Worm (Caenorhabditis elegans) whole organism, dauer: ENCODE results near the gene Y43F8B.7.

Source experiments
- unc-62 ChIP-seq: sonication (generic microtip); optimal IDR thresholded peaks from 2 replicates; lab custom pipeline; 2017; ENCODE audit warnings: missing biosample characterization, missing genetic modification reagents, missing genetic modification characterization

The Y43F8B.7 gene

DNA sequence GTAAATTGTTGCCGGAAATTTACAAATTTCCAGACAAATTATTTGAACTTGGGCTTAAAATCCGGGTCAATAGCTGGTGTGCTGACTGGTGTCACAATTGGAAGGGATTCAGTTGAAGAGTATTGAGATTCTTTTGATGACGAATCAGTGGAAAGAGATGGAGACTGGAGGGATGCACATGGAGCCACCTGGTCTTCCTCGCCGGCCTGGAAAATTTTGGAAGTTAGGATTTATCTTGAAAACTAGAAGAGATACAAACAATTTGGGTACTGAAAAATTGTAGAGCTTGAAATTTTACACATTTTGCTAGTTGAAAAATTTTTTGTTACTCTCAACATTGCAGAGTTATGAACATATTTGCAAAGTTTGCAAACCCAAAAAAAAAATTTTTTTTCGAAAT lies 29.6 kb downstream of the Y43F8B.7 start:
- no peak for TF ChIP-seq unc-62 (GFP tag; lab: Kevin White, UChicago)

DNA sequence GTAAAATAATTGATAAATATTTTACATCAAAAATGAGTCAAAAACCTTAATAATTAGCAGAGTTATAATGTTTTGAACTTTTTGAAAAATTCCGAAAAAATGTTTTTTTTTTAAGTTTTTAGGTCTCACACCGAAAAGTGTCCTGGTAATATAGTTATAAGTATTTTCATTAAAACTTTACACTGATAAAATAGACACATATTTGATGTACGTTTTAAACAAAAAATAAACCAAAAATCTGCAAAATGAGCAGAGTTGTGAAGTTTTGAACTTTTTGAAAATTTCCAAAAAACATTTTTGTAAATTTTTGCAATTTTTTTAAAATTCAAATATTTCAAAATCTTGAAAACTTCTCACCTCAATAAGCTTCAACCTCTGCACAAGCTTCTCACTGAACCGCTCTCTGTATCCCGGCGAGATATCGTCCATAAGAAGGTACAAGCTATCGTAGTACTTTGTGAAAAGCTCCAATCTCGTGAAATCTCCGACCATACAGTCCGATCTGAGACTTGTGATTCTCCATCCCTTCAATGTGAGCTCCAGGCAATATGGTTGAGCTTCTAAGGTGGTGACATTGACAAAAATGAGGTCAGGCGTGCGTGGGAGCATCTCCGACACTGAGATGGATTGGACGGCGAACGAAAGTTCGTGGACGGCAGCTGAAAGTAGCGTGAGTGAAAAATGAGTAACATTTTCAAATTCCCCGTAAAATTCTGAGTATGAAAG lies 30.2 kb downstream of the Y43F8B.7 start:
- no peak for TF ChIP-seq unc-62 (GFP tag; lab: Kevin White, UChicago)

DNA sequence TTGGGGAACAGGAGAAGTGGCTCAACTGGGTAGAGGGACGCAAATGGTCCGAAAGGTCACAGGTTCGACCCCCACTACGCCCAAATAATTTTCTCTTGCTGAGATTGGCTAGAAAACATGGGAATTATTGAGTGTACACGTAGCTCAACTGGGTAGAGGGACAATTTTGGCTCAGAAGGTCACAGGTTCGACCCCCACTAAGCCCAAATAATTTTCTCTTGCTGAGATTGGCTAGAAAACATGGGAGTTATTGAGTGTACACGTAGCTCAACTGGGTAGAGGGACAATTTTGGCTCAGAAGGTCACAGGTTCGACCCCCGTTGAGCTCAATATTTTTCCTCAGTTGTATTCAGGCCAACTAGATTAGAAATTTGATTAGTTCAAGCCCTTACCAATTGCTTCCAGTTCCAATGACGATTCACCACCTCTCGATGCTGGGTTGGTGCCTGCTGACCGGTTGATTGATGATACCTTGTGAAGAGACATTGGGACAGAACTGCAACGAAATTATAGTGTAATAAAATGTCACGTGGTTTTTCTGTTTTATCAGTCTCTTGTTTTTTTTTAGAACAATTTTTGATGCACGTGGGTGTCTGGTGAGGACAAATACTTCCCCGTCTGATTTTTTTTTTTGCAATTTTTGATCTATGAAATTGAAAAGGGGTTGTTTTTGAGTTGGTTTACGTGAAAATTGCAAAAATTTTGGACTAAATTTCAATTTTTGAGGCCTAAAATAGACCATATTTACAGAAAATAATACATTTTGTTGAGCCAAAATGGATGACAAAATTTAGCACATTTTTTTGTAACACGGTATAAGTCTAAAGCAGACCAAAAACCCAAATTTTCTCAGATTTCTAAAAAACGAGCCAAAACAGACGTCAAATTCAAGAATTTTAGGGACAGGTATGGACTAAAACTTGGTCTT lies 31.1 kb downstream of the Y43F8B.7 start:
- TF ChIP-seq unc-62 (GFP tag; lab: Kevin White, UChicago): no peak

DNA sequence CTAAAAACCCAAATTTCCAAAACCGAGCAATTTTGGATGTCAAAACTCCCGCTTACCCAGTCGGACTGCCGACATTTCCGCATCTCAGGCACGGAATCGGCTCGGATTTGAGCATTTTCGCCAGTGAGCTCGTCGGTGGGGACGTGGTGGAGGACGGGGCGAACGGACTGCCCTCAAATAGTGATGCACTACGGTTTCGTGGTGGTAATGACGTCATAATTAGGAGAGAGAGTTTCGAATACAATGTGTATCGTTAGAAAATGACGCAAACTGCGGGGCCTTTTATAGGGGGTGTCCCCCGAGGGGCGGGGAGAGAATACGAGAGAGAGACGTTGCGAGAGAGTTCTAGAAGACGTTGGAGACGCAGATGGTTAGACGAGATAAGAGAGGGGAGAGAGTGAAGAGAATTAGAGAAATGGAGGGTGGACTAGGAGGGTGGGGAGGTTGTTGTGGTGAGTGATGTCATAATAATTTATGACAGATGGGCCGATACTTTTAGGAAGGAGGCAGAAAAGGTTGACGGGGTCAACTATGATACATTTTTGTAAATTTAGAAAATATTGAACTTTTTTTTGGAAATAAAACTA lies 32.1 kb downstream of the Y43F8B.7 start:
- TF ChIP-seq unc-62 (GFP tag; lab: Kevin White, UChicago): peak; percentile 44

DNA sequence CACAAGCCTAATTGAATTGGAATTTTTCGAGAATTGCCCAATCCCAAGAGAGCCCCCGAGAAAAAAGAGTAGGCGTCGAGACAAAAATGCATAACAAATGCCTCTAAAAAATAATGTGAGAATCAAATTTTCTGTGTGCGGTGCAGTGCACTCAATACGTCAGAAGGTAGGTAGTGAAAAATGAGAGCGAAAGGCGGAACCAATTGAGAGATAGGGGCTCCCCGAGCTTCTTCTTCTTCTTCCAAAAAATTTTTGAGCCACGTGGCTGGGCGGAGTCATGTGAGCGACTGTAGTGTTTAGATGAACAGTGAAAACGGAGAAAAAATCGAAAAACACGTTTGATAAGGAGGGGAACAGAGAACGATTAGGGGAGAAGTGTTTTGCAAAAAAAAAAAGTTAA lies 34.0 kb downstream of the Y43F8B.7 start:
- TF ChIP-seq unc-62 (GFP tag; lab: Kevin White, UChicago): no peak

DNA sequence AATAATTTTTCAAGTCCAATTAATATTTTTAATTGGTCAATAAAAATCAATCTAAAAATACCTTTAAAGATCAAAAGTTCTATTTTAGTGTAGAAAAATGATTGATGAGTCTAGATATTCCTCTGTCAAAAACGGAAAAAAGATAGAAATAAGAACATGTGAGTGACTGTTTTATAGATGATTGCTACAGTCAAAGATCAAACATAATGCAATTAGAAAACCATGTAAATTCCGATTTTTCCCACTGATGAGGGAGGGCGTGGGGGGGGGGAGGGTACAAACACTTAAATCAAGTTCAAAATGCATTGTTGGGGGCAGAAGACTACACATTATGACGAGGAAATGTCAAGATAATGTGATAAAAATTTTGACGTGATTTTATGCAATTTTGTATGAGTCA lies 35.6 kb downstream of the Y43F8B.7 start:
- no peak for TF ChIP-seq unc-62 (GFP tag; lab: Kevin White, UChicago)

DNA sequence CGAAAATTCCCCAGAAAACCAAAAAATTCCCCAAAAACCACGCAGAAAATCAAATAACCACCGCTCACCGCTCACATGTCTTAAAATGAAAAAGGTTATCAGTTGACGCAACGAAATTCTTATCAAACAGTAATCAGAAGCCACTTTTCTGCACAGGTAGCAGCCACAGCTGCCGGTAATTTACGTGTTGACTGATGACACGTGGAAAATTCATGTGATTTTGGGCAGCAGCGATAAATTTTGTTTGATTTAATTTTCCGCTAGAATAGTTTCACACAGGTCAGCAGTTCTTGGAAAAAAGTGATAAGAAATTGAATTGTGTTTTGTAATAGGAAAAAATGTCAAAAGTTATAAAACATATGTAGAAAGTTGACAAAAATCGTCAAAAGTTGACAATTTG lies 37.0 kb downstream of the Y43F8B.7 start:
- TF ChIP-seq unc-62 (GFP tag; lab: Kevin White, UChicago): no peak

DNA sequence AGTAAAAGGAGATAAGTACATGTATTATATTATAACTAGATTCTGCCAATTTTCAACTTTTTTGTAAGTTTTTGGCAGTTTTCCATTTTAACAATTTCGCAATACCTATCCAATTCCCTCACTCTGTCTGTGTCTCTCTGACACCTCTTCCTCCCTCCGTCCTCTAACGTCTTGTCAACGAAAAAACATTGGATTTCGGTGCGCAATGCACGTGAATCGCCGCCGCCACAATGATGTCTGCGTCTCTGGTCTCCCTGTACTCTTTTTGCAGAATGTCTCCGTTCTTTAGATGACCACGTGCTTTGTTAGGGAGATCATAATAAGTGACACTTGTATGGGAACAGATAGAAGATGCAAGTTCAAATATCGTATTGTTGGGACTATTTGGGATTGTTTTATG lies 38.6 kb downstream of the Y43F8B.7 start:
- TF ChIP-seq unc-62 (GFP tag; lab: Kevin White, UChicago): no peak

DNA sequence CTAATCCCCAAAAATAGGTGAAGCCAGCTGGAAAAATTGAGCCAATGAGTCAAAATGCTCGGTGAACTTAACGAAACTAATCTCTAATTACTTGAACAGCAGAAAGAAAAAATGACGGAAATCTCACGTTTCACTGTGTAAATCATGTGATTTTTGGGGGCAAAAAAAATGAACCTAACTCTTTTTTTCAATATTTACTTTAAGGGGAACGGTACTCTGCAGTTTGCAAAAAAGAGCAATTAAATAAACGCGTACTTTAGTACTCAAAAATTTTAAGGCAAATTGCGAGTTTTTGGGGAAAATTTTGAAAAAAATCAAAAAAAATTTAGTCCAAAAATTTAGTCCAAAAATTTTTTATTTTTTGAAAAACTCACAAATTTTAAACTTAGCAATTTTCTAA lies 40.5 kb downstream of the Y43F8B.7 start:
- no peak for TF ChIP-seq unc-62 (GFP tag; lab: Kevin White, UChicago)

DNA sequence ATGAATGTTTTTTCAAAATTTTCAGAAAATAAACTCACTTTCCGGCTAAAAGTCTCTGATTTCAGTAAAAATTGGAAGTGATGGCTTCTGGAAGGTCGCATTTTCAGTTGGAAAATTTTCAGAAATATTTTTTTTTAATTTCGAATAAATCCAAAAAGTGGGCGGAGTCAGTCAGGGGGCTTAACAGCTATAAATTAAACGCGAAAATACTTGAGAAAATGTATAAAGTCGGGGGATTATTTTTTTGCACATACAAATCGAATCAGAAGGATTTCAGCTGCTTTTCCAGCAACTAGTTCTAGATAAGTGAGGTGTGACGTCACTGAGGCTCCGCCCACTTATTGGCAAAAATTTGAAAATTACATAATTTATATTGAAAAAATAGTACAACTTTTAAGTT lies 42.4 kb downstream of the Y43F8B.7 start, which contains the start of gene Y43F8B.2:
Y43F8B.2 (minus strand) TSS at position 101 of the 400 bp plus-strand sequence.
- TF ChIP-seq unc-62 (GFP tag; lab: Kevin White, UChicago): no peak

DNA sequence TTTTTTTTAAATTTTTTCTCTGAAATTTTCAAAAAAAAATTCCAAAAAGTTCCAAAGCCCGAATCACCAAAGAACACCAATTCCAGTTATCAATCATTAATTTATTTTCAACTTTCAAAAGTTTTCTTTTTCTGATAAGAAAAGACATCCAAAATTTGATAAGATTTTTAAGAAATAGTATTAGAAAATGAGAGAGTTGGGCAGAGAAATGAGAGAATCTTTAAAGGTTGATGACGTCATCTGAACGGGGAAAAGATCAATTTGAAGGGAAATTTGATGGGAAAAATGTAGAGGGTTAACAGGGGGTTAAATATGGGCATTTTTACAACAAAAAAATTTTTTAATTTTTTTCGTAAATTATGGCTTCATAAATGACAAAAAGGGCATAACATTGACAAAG lies 42.9 kb downstream of the Y43F8B.7 start:
- TF ChIP-seq unc-62 (GFP tag; lab: Kevin White, UChicago): no peak
